Worm (Caenorhabditis elegans): ENCODE results near the gene F10G7.9.

The F10G7.9 gene

DNA sequence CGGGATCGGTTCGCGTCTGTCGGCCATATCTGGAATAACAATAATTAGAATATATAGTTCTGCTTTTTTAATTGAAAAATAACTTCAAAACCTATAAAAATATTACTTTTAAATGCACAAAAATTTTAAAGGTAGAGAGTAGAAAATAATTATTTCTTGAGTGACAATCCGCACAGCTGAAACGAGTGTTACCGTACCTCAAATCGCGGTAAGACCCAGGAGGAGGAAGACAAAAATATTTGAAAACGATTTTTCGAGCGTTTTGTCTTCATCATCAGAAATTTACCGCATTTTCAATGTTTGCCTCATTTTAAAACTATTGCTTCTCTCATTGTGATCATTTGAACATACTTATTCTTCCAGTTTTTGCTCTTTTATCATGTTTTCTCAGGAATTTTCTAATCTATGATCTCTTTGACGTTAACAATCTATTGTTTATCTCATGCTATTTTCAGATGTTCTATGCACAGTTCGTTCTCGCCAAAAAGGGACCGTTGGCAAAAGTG, 8.0 kb downstream of the F10G7.9 start, which contains the start of the genes rpn-5 and scc-1 (continued):
- no peak for TF ChIP-seq ceh-20 (GFP tag; IDR thresholded peaks at IDR 0.05)
- TF ChIP-seq nhr-25 (tag; optimal IDR thresholded peaks at IDR 0.05; ENCODE audit: borderline replicate concordance, insufficient read depth): peak; percentile 27
- TF ChIP-seq mep-1 (tag; optimal IDR thresholded peaks at IDR 0.05): peak; percentile 67
- no peak for TF ChIP-seq set-16 (GFP tag; IDR thresholded peaks at IDR 0.05)
- TF ChIP-seq ZK546.5 (tag; optimal IDR thresholded peaks at IDR 0.05): peak in 1 of 2 experiments; percentile 36
- no peak for TF ChIP-seq nhr-10 (tag; optimal IDR thresholded peaks at IDR 0.05)
- no peak for TF ChIP-seq php-3 (GFP tag; IDR thresholded peaks at IDR 0.05)
- TF ChIP-seq hif-1 (tag; optimal IDR thresholded peaks at IDR 0.05): peak in 1 of 2 experiments; percentile 22
- no peak for TF ChIP-seq skn-1 (tag; optimal IDR thresholded peaks at IDR 0.05)
- no peak for TF ChIP-seq nhr-42 (GFP tag; IDR thresholded peaks at IDR 0.05)
- no peak for TF ChIP-seq snpc-4 (tag; optimal IDR thresholded peaks at IDR 0.05)
- peak; percentile 54 for TF ChIP-seq nhr-11 (tag; optimal IDR thresholded peaks at IDR 0.05)
- TF ChIP-seq dpl-1 (GFP tag; optimal IDR thresholded peaks at IDR 0.05): peak; percentile 92

DNA sequence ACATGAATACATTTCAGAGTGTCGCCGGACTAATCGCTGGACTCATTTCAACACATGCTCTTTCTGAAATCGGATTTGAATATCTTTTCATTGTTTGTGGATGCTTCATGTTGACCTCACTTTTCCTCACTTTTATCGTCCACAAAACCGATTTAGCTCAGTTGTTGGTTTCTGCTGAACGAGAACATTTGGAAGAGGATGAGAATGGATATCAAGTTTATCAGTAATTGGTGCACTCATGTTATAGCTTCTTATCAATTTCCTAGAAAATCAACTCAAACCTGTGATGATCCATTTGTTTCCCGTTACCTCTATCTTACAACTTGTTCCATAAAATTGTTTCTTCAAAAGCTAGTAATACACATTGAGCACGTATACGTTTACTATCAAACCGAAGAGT, 10.2 kb downstream of the F10G7.9 start:
- peak; percentile 7 for TF ChIP-seq mes-2 (tag; optimal IDR thresholded peaks at IDR 0.05; ENCODE audit: poor library complexity, severe bottlenecking)
- peak; percentile 60 for TF ChIP-seq aha-1 (tag)
- no peak for TF ChIP-seq ceh-62 (tag; optimal IDR thresholded peaks at IDR 0.05)
- no peak for TF ChIP-seq nhr-77 (tag; optimal IDR thresholded peaks at IDR 0.05)
- TF ChIP-seq mdt-29 (GFP tag; IDR thresholded peaks at IDR 0.05): no peak
- no peak for TF ChIP-seq dmd-9 (GFP tag; IDR thresholded peaks at IDR 0.05)
- no peak for TF ChIP-seq ces-1 (GFP tag; optimal IDR thresholded peaks at IDR 0.05)
- no peak for TF ChIP-seq ctbp-1 (GFP tag; IDR thresholded peaks at IDR 0.05)
- TF ChIP-seq Y105C5A.15 (GFP tag; IDR thresholded peaks at IDR 0.05): 0 out of 2 replicates have a peak, but pooled peaks have one; percentile 62
- TF ChIP-seq F49E8.2 (tag; optimal IDR thresholded peaks at IDR 0.05; ENCODE audit: borderline replicate concordance): peak; percentile 47
- TF ChIP-seq daf-16 (GFP tag; optimal IDR thresholded peaks at IDR 0.05): peak in 1 of 2 experiments; percentile 6
- TF ChIP-seq daf-16 (tag; optimal IDR thresholded peaks at IDR 0.05): no peak
- no peak for TF ChIP-seq ztf-11 (tag; optimal IDR thresholded peaks at IDR 0.05)
- TF ChIP-seq unc-39 (tag; optimal IDR thresholded peaks at IDR 0.05): no peak
- no peak for TF ChIP-seq unc-130 (GFP tag; optimal IDR thresholded peaks at IDR 0.05)
- no peak for TF ChIP-seq snpc-4 (tag; optimal IDR thresholded peaks at IDR 0.05)
- TF ChIP-seq pqm-1 (tag; optimal IDR thresholded peaks at IDR 0.05): no peak
- peak; percentile 20; the same call in 1 of the 2 replicates for TF ChIP-seq arid-1 (GFP tag; conservative IDR thresholded peaks at IDR 0.05)
- no peak for TF ChIP-seq duxl-1 (tag; optimal IDR thresholded peaks at IDR 0.05; ENCODE audit: poor library complexity)
- TF ChIP-seq zag-1 (tag; optimal IDR thresholded peaks at IDR 0.05): no peak
- no peak for TF ChIP-seq R02D3.7 (tag; optimal IDR thresholded peaks at IDR 0.05)
- TF ChIP-seq lir-3 (tag; optimal IDR thresholded peaks at IDR 0.05): no peak
- no peak for TF ChIP-seq mxl-3 (GFP tag; optimal IDR thresholded peaks at IDR 0.05)
- peak; percentile 56 for TF ChIP-seq lin-38 (GFP tag; IDR thresholded peaks at IDR 0.05)
- TF ChIP-seq ceh-82 (tag; optimal IDR thresholded peaks at IDR 0.05): no peak
- TF ChIP-seq T26A8.4 (GFP tag; IDR thresholded peaks at IDR 0.05): peak; percentile 40; the same call in 1 of the 2 replicates

DNA sequence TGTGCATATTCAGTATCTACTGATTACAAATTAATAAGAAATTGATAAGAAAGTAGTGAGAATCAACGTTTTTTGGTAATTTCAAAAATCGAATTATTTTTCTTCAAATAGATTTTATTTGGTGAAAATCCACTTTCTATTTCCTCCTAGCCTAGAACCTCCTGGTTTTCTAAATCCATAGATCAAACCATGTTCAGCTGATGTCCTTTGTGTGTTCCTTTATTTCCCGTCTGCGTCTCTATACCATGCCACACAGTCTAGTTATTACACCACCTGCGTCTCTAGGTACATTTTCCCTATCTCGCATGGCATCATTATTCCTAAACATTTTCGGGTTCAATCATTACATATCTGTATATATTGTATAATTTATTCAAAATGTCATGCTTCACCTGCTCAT, 13.2 kb downstream of the F10G7.9 start, which contains the start of gene F10G7.5:
TSS of gene F10G7.5 (plus strand) at position 286 of the 400 bp plus-strand sequence.
- TF ChIP-seq hlh-11 (tag; optimal IDR thresholded peaks at IDR 0.05) (peak; percentile 68), dmd-9 (GFP tag; IDR thresholded peaks at IDR 0.05) (no peak), pqm-1 (tag; optimal IDR thresholded peaks at IDR 0.05) (peak; percentile 34), nhr-28 (tag; optimal IDR thresholded peaks at IDR 0.05) (peak; percentile 31), nhr-48 (tag; optimal IDR thresholded peaks at IDR 0.05) (peak; percentile 7), D1046.2 (GFP tag; IDR thresholded peaks at IDR 0.05) (no peak)

Data from whole organism, L4 larva.